Worm (Caenorhabditis elegans) whole organism, mixed stage, embryonic: ENCODE measurements around the gene hrg-3.

ENCODE experiments used
- ceh-39 ChIP-seq: fragments of 150-350 bp; optimal IDR thresholded peaks from 2 replicates; lab custom pipeline; 2014; ENCODE audit warnings: missing biosample characterization, missing genetic modification characterization
- ceh-43 ChIP-seq: fragments of 200-800 bp; sonication (Bioruptor generic); optimal IDR thresholded peaks from 2 replicates; lab custom pipeline; 2018; ENCODE audit warnings: mild to moderate bottlenecking, missing genetic modification characterization, moderate library complexity, missing compliant biosample characterization
- cnd-1 ChIP-seq: fragments of 200-800 bp; sonication (Bioruptor generic); optimal IDR thresholded peaks from 2 replicates; lab custom pipeline; 2018; ENCODE audit warnings: mild to moderate bottlenecking, missing genetic modification characterization, missing compliant biosample characterization
- drap-1 ChIP-seq: fragments of 200-800 bp; sonication (Bioruptor generic); optimal IDR thresholded peaks from 3 replicates; lab custom pipeline; 2018; ENCODE audit warnings: mild to moderate bottlenecking, missing genetic modification characterization, missing compliant biosample characterization
- elt-1 ChIP-seq: sonication (generic microtip); optimal IDR thresholded peaks from 2 replicates; lab custom pipeline; 2017; ENCODE audit warnings: missing genetic modification characterization, mild to moderate bottlenecking, missing compliant biosample characterization, antibody characterized with exemption, moderate library complexity, borderline replicate concordance; ENCODE audit not compliant: insufficient read depth
- elt-3 ChIP-seq: fragments of 150-350 bp; optimal IDR thresholded peaks from 2 replicates; lab custom pipeline; 2014; ENCODE audit warnings: missing biosample characterization, missing genetic modification characterization
- hlh-1 ChIP-seq: fragments of 150-350 bp; optimal IDR thresholded peaks from 2 replicates; lab custom pipeline; 2014; ENCODE audit warnings: missing biosample characterization, missing genetic modification reagents, missing genetic modification characterization
- lin-32 ChIP-seq: fragments of 200-800 bp; sonication (Bioruptor generic); optimal IDR thresholded peaks from 2 replicates; lab custom pipeline; 2018; ENCODE audit warnings: mild to moderate bottlenecking, missing genetic modification characterization, missing compliant biosample characterization
- mep-1 ChIP-seq: fragments of 150-350 bp; optimal IDR thresholded peaks from 2 replicates; lab custom pipeline; 2017; ENCODE audit warnings: missing biosample characterization, missing genetic modification reagents, missing genetic modification characterization, inconsistent platforms
- mls-2 ChIP-seq: sonication (generic microtip); optimal IDR thresholded peaks from 2 replicates; lab custom pipeline; 2016; ENCODE audit warnings: mild to moderate bottlenecking, missing genetic modification characterization, moderate library complexity, missing compliant biosample characterization
- nhr-2 ChIP-seq: fragments of 150-350 bp; optimal IDR thresholded peaks from 2 replicates; lab custom pipeline; 2014; ENCODE audit warnings: missing biosample characterization, missing genetic modification characterization
- nhr-237 ChIP-seq: fragments of 150-350 bp; optimal IDR thresholded peaks from 2 replicates; lab custom pipeline; 2014; ENCODE audit warnings: missing biosample characterization, missing genetic modification characterization
- nhr-28 ChIP-seq: fragments of 150-350 bp; optimal IDR thresholded peaks from 2 replicates; lab custom pipeline; 2014; ENCODE audit warnings: missing biosample characterization, missing genetic modification characterization
- sem-2 ChIP-seq: fragments of 200-800 bp; sonication (Bioruptor generic); optimal IDR thresholded peaks from 2 replicates; lab custom pipeline; 2018; ENCODE audit warnings: mild to moderate bottlenecking, missing genetic modification characterization, missing compliant biosample characterization
- sptf-1 ChIP-seq: sonication (generic microtip); optimal IDR thresholded peaks from 2 replicates; lab custom pipeline; 2017; ENCODE audit warnings: mild to moderate bottlenecking, missing genetic modification characterization, moderate library complexity, missing compliant biosample characterization
- tbx-8 ChIP-seq: fragments of 200-800 bp; sonication (Bioruptor generic); optimal IDR thresholded peaks from 2 replicates; lab custom pipeline; 2018; ENCODE audit warnings: mild to moderate bottlenecking, missing genetic modification characterization, moderate library complexity, missing compliant biosample characterization
- unc-120 ChIP-seq: sonication (generic microtip); optimal IDR thresholded peaks from 2 replicates; lab custom pipeline; 2017; ENCODE audit warnings: missing genetic modification characterization, missing compliant biosample characterization; ENCODE audit not compliant: poor library complexity, severe bottlenecking
- zip-8 ChIP-seq: fragments of 150-350 bp; optimal IDR thresholded peaks from 2 replicates; lab custom pipeline; 2014; ENCODE audit warnings: missing biosample characterization, missing genetic modification characterization
- ztf-11 ChIP-seq: fragments of 150-350 bp; optimal IDR thresholded peaks from 2 replicates; lab custom pipeline; 2014; ENCODE audit warnings: missing biosample characterization, missing genetic modification characterization

hrg-3 gene

ce11 chrV:9803176-9803575, 46.9 kb downstream of the hrg-3 start, which contains the start of gene sru-39:
sru-39 (plus strand) TSS chrV:9803476.
- no peak for TF ChIP-seq nhr-237 (tag; lab: Kevin White, UChicago)
- TF ChIP-seq ceh-43, result no peak
- TF ChIP-seq lin-32, result no peak
- TF ChIP-seq ceh-39 (tag; lab: Kevin White, UChicago), result no peak
- no peak for TF ChIP-seq elt-1
- TF ChIP-seq mep-1, result no peak
- TF ChIP-seq nhr-2 (tag; lab: Kevin White, UChicago), result no peak
- no peak for TF ChIP-seq sem-2 (GFP tag; lab: Kevin White, UChicago)
- no peak for TF ChIP-seq unc-120 (tag; lab: Kevin White, UChicago)
- no peak for TF ChIP-seq cnd-1 (tag; lab: Kevin White, UChicago)
- TF ChIP-seq tbx-8 (GFP tag; lab: Kevin White, UChicago), result no peak
- no peak for TF ChIP-seq elt-3 (tag; lab: Kevin White, UChicago)
- TF ChIP-seq nhr-28 (tag; lab: Kevin White, UChicago), result no peak
- TF ChIP-seq mls-2, result no peak
- TF ChIP-seq, all 35 proteins: peak for 0

- TF ChIP-seq zip-8 (tag; lab: Kevin White, UChicago) (no peak), ztf-11 (no peak), hlh-1 (tag; lab: Kevin White, UChicago) (no peak), drap-1 (GFP tag; lab: Kevin White, UChicago) (no peak), sptf-1 (tag; lab: Kevin White, UChicago) (no peak)
Measured at ce11 chrV:9805161-9805560, 48.9 kb downstream of the hrg-3 start, which contains the start of gene sru-37. sru-37 (plus strand) TSS chrV:9805461.
